Fruit fly (Drosophila melanogaster) whole organism, embryonic: Measurements from ENCODE around the gene Lasp.

Experiments used
- Awh ChIP-seq: fragments of 200-800 bp; sonication (Bioruptor generic); IDR thresholded peaks from 2 replicates; pipeline ENCODE4, ENCODE4 v1.3.6; 2022; ENCODE audit warnings: missing biosample characterization, missing genetic modification characterization
- CG10267 ChIP-seq: fragments of 200-800 bp; sonication (Bioruptor generic); optimal IDR thresholded peaks from 2 replicates; lab custom pipeline; 2018; ENCODE audit warnings: missing biosample characterization, mild to moderate bottlenecking, missing genetic modification characterization, moderate library complexity
- CG10543 ChIP-seq: fragments of 200-800 bp; sonication (Bioruptor generic); optimal IDR thresholded peaks from 3 replicates; lab custom pipeline; 2017; ENCODE audit warnings: missing biosample characterization, mild to moderate bottlenecking, missing genetic modification characterization, moderate library complexity
- CG10565 ChIP-seq: fragments of 200-800 bp; sonication (Bioruptor generic); optimal IDR thresholded peaks from 3 replicates; lab custom pipeline; 2016; ENCODE audit warnings: missing biosample characterization, mild to moderate bottlenecking, missing genetic modification characterization
- CG12236 ChIP-seq: fragments of 200-800 bp; sonication (Bioruptor generic); optimal IDR thresholded peaks from 2 replicates; lab custom pipeline; 2016; ENCODE audit warnings: missing biosample characterization, missing genetic modification characterization
- CG12391 ChIP-seq: fragments of 200-800 bp; sonication (Bioruptor generic); optimal IDR thresholded peaks from 3 replicates; lab custom pipeline; 2018; ENCODE audit warnings: missing biosample characterization, mild to moderate bottlenecking, missing genetic modification characterization, moderate library complexity
- CG14710 ChIP-seq: fragments of 200-800 bp; sonication (Bioruptor generic); optimal IDR thresholded peaks from 3 replicates; lab custom pipeline; 2019; ENCODE audit warnings: missing biosample characterization, mild to moderate bottlenecking, missing genetic modification characterization, moderate library complexity
- CG16779 ChIP-seq: fragments of 200-800 bp; sonication (Bioruptor generic); IDR thresholded peaks from 2 replicates; pipeline ENCODE4 v1.3.6; 2022; ENCODE audit warnings: missing biosample characterization, missing genetic modification characterization
- CG17186 ChIP-seq: fragments of 200-800 bp; sonication (Bioruptor generic); optimal IDR thresholded peaks from 3 replicates; lab custom pipeline; 2017; ENCODE audit warnings: missing biosample characterization, missing genetic modification reagents, missing genetic modification characterization
- CG18764 ChIP-seq: fragments of 200-800 bp; sonication (Bioruptor generic); optimal IDR thresholded peaks from 3 replicates; lab custom pipeline; 2016; ENCODE audit warnings: missing biosample characterization, missing genetic modification characterization
- CG2202 ChIP-seq: fragments of 200-800 bp; sonication (Bioruptor generic); optimal IDR thresholded peaks from 2 replicates; lab custom pipeline; 2018; ENCODE audit warnings: missing biosample characterization, mild to moderate bottlenecking, missing genetic modification characterization
- CG30020 ChIP-seq: fragments of 200-800 bp; optimal IDR thresholded peaks from 2 replicates; lab custom pipeline; 2019; ENCODE audit warnings: missing biosample characterization, mild to moderate bottlenecking, missing genetic modification characterization, moderate library complexity
- CG4404 ChIP-seq: fragments of 200-800 bp; sonication (Bioruptor generic); IDR thresholded peaks from 2 replicates; pipeline ENCODE4 v1.3.6; 2022; ENCODE audit warnings: missing biosample characterization, missing genetic modification characterization
- CG5180 ChIP-seq: fragments of 200-800 bp; sonication (Bioruptor generic); optimal IDR thresholded peaks from 3 replicates; lab custom pipeline; 2017; ENCODE audit warnings: missing biosample characterization, missing genetic modification characterization, mild to moderate bottlenecking, moderate library complexity, missing genetic modification reagents
- CG6175 ChIP-seq: fragments of 200-800 bp; sonication (Bioruptor generic); IDR thresholded peaks from 3 replicates; pipeline ENCODE4 v1.3.6; 2022; ENCODE audit warnings: missing biosample characterization, missing genetic modification characterization
- CG6765 ChIP-seq: fragments of 200-800 bp; sonication (Bioruptor generic); optimal IDR thresholded peaks from 3 replicates; lab custom pipeline; 2017; ENCODE audit warnings: missing biosample characterization, mild to moderate bottlenecking, missing genetic modification characterization
- CG7271 ChIP-seq: fragments of 200-800 bp; sonication (Bioruptor generic); optimal IDR thresholded peaks from 2 replicates; lab custom pipeline; 2018; ENCODE audit warnings: missing biosample characterization, mild to moderate bottlenecking, missing genetic modification characterization, moderate library complexity
- CG7372 ChIP-seq: fragments of 200-800 bp; sonication (Bioruptor generic); IDR thresholded peaks from 2 replicates; pipeline ENCODE4 v1.3.6; 2022; ENCODE audit warnings: missing biosample characterization, missing genetic modification characterization
- CG8359 ChIP-seq: fragments of 200-800 bp; sonication (Bioruptor generic); optimal IDR thresholded peaks from 2 replicates; lab custom pipeline; 2017; ENCODE audit warnings: missing biosample characterization, mild to moderate bottlenecking, missing genetic modification characterization, borderline replicate concordance
- CG8478 ChIP-seq: fragments of >200 bp; optimal IDR thresholded peaks from 2 replicates; lab custom pipeline; 2018
- CG9727 ChIP-seq: fragments of 200-800 bp; sonication (Bioruptor generic); optimal IDR thresholded peaks from 3 replicates; lab custom pipeline; 2017; ENCODE audit warnings: missing biosample characterization, mild to moderate bottlenecking, missing genetic modification characterization
- CG9797 ChIP-seq: fragments of 200-800 bp; sonication (Bioruptor generic); optimal IDR thresholded peaks from 3 replicates; lab custom pipeline; 2018; ENCODE audit warnings: missing biosample characterization, mild to moderate bottlenecking, missing genetic modification characterization
- D19A ChIP-seq: fragments of 200-800 bp; optimal IDR thresholded peaks from 3 replicates; lab custom pipeline; 2019; ENCODE audit warnings: missing biosample characterization, mild to moderate bottlenecking, missing genetic modification characterization, moderate library complexity
- D19B ChIP-seq: fragments of 200-800 bp; sonication (Bioruptor generic); optimal IDR thresholded peaks from 2 replicates; lab custom pipeline; 2017; ENCODE audit warnings: missing biosample characterization, mild to moderate bottlenecking, missing genetic modification characterization
- Dll ChIP-seq: fragments of 200-800 bp; sonication (Bioruptor generic); IDR thresholded peaks from 4 replicates; pipeline ENCODE4 v1.3.6; 2022; ENCODE audit warnings: missing biosample characterization, missing genetic modification characterization; ENCODE audit not compliant: partially characterized antibody
- Lhr ChIP-seq: fragments of 200-800 bp; sonication (Bioruptor generic); optimal IDR thresholded peaks from 3 replicates; lab custom pipeline; 2017; ENCODE audit warnings: mild to moderate bottlenecking, missing biosample characterization, missing genetic modification reagents, missing genetic modification characterization
- Rfx ChIP-seq: fragments of 200-800 bp; sonication (Bioruptor generic); IDR thresholded peaks from 2 replicates; pipeline ENCODE4 v1.3.6; 2022; ENCODE audit warnings: missing biosample characterization, missing genetic modification characterization
- Six4 ChIP-seq: fragments of 200-800 bp; sonication (Bioruptor generic); optimal IDR thresholded peaks from 2 replicates; lab custom pipeline; 2016; ENCODE audit warnings: missing biosample characterization, missing genetic modification characterization
- Sox100B ChIP-seq: fragments of 200-800 bp; sonication (Bioruptor generic); optimal IDR thresholded peaks from 3 replicates; lab custom pipeline; 2018; ENCODE audit warnings: missing biosample characterization, mild to moderate bottlenecking, missing genetic modification characterization
- Sry-δ ChIP-seq: fragments of 200-800 bp; sonication (Bioruptor generic); optimal IDR thresholded peaks from 2 replicates; lab custom pipeline; 2016; ENCODE audit warnings: missing biosample characterization, missing genetic modification characterization
- Stat92E ChIP-seq, 3 experiments: fragments of >200 bp in 2 of 3; fragments of 200-800 bp in 1 of 3; sonication (Bioruptor generic) in 1 of 3; optimal IDR thresholded peaks; 2 replicates each; lab custom pipeline; 2017 to 2019; ENCODE audit warnings: missing biosample characterization in 3 of 3, missing genetic modification characterization in 3 of 3, mild to moderate bottlenecking in 1 of 3, moderate library complexity in 1 of 3
- Xrp1 ChIP-seq: fragments of 200-800 bp; sonication (Bioruptor generic); IDR thresholded peaks from 2 replicates; pipeline ENCODE4 v1.3.6; 2022; ENCODE audit warnings: missing biosample characterization, missing genetic modification characterization
- btn ChIP-seq: fragments of 200-800 bp; sonication (Bioruptor generic); optimal IDR thresholded peaks from 2 replicates; lab custom pipeline; 2016; ENCODE audit warnings: missing biosample characterization, missing genetic modification characterization
- cas ChIP-seq: fragments of 200-800 bp; sonication (Bioruptor generic); IDR thresholded peaks from 2 replicates; pipeline ENCODE4 v1.3.6; 2022; ENCODE audit warnings: missing biosample characterization, missing genetic modification characterization
- eve ChIP-seq, 2 experiments: fragments of >200 bp; optimal IDR thresholded peaks; 2 replicates each; lab custom pipeline; 2017; ENCODE audit warnings: missing biosample characterization in 2 of 2, missing genetic modification characterization in 2 of 2
- fu2 ChIP-seq: fragments of 200-800 bp; sonication (Bioruptor generic); optimal IDR thresholded peaks from 2 replicates; lab custom pipeline; 2016; ENCODE audit warnings: missing biosample characterization, missing genetic modification characterization
- ham ChIP-seq: fragments of 200-800 bp; sonication (Bioruptor generic); IDR thresholded peaks from 2 replicates; pipeline ENCODE4 v1.3.6; 2022; ENCODE audit warnings: missing biosample characterization, missing genetic modification characterization
- ken ChIP-seq: fragments of 200-800 bp; sonication (Bioruptor generic); IDR thresholded peaks from 3 replicates; pipeline ENCODE4 v1.3.6; 2022; ENCODE audit warnings: missing biosample characterization, missing genetic modification characterization
- kni ChIP-seq: fragments of 200-800 bp; sonication (Bioruptor generic); optimal IDR thresholded peaks from 3 replicates; lab custom pipeline; 2017; ENCODE audit warnings: mild to moderate bottlenecking, missing biosample characterization, missing genetic modification reagents, missing genetic modification characterization
- pfk ChIP-seq: fragments of 200-800 bp; sonication (Bioruptor generic); optimal IDR thresholded peaks from 2 replicates; lab custom pipeline; 2018; ENCODE audit warnings: missing biosample characterization, mild to moderate bottlenecking, missing genetic modification characterization, moderate library complexity
- ro ChIP-seq: fragments of 200-800 bp; sonication (Bioruptor generic); IDR thresholded peaks from 2 replicates; pipeline ENCODE4 v1.3.6; 2022; ENCODE audit warnings: missing biosample characterization, missing genetic modification characterization
- sna ChIP-seq: fragments of 200-800 bp; sonication (Bioruptor generic); IDR thresholded peaks from 2 replicates; pipeline ENCODE4 v1.3.6; 2022; ENCODE audit warnings: missing biosample characterization, missing genetic modification characterization; ENCODE audit not compliant: partially characterized antibody
- stc ChIP-seq: fragments of 200-800 bp; sonication (Bioruptor generic); IDR thresholded peaks from 2 replicates; pipeline ENCODE4 v1.3.6; 2022; ENCODE audit warnings: missing biosample characterization, missing genetic modification characterization
- tgo ChIP-seq: fragments of 200-800 bp; sonication (Bioruptor generic); IDR thresholded peaks from 3 replicates; pipeline ENCODE4 v1.3.6; 2022; ENCODE audit warnings: missing biosample characterization, missing genetic modification characterization
- unc-4 ChIP-seq: fragments of 200-800 bp; sonication (Bioruptor generic); IDR thresholded peaks from 2 replicates; pipeline ENCODE4 v1.3.6; 2022; ENCODE audit warnings: missing biosample characterization, missing genetic modification characterization; ENCODE audit not compliant: partially characterized antibody
- zen ChIP-seq: fragments of 200-800 bp; sonication (Bioruptor generic); optimal IDR thresholded peaks from 3 replicates; lab custom pipeline; 2018; ENCODE audit warnings: missing biosample characterization, mild to moderate bottlenecking, missing genetic modification characterization, moderate library complexity
- zen2 ChIP-seq: fragments of 200-800 bp; sonication (Bioruptor generic); IDR thresholded peaks from 3 replicates; pipeline ENCODE4 v1.3.6; 2022; ENCODE audit warnings: missing biosample characterization, missing genetic modification characterization; ENCODE audit not compliant: partially characterized antibody
- zf30C ChIP-seq: fragments of 200-800 bp; sonication (Bioruptor generic); optimal IDR thresholded peaks from 3 replicates; lab custom pipeline; 2018; ENCODE audit warnings: missing biosample characterization, mild to moderate bottlenecking, missing genetic modification characterization

Gene Lasp

DNA sequence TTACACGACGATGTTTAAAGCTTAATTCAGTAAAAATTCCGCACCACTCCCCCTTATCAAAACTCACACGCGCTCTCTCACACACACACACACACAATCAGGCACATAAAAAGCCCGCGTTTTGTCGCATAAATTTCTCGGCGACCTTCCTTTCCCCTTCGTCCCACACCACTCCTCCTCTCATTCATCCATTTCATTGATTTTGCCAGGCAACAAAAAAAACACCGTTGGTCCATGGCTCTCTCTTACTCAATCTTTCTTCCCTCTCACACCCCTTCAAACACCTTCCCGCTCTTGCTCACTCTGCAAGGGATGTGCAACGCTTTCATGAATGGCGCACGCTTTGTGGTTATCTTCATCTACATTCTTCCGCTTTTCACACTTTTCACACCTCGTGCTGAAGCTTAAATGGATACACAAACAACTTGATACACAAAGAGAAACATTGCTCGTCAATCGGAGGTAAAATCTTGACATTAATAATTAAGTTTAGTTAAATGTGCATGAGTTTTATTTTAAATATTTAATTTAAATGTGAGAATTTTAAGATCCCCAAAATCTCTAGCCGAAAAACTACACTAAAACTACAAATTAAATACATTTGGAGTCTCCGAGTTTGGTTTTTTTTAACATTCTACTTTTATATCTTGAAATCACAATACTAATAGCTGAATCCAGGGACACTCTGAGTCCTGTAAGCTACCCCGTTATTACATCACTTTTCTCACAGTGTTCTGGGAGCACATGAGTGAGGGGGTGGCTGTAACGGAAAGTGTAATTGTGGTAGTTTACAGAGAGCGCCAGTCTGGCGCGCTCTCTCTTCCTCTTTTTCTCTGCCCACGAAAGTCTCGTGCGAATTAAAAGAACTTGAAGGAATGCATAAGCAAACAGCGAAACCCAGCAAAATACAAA, 51.3 kb downstream of the Lasp start (continued):
- TF ChIP-seq CG7271 (tag; lab: Kevin White, UChicago), result peak; percentile 73
- peak; percentile 89 for TF ChIP-seq btn (GFP tag; lab: Kevin White, UChicago)
- TF ChIP-seq zen (tag; lab: Kevin White, UChicago), result peak; percentile 89
- no peak for TF ChIP-seq unc-4 (GFP tag; lab: Robert Waterston, UW)
- TF ChIP-seq CG10543 (GFP tag; lab: Kevin White, UChicago), result peak; percentile 96
- no peak for TF ChIP-seq Dll
- peak; percentile 95 for TF ChIP-seq D19A (tag; lab: Kevin White, UChicago)
- TF ChIP-seq CG2202 (tag; lab: Kevin White, UChicago), result peak; percentile 92
- peak; percentile 81 for TF ChIP-seq ham (GFP tag; lab: Robert Waterston, UW)
- TF ChIP-seq Sry-δ (GFP tag; lab: Kevin White, UChicago), result peak; percentile 49
- TF ChIP-seq Lhr, result peak; percentile 89
- peak; percentile 88 for TF ChIP-seq CG4404 (GFP tag; lab: Robert Waterston, UW)
- no peak for TF ChIP-seq CG8478 (lab: Kevin White, UChicago)
- peak; percentile 81 for TF ChIP-seq CG17186
- peak in 1 of 3 experiments; percentile 92 for TF ChIP-seq Stat92E (GFP tag; optimal IDR thresholded peaks at IDR 0.05; lab: Kevin White, UChicago)
- peak; percentile 92 for TF ChIP-seq CG8359 (GFP tag; lab: Kevin White, UChicago)
- peak; percentile 94 for TF ChIP-seq Awh (GFP tag; lab: Robert Waterston, UW)
- TF ChIP-seq CG18764 (GFP tag; lab: Kevin White, UChicago), result peak; percentile 93
- peak; percentile 97 for TF ChIP-seq CG14710
- peak; percentile 92 for TF ChIP-seq CG5180 (GFP tag; lab: Kevin White, UChicago)
- TF ChIP-seq tgo (GFP tag; lab: Robert Waterston, UW), result peak; percentile 95
- peak; percentile 84 for TF ChIP-seq fu2 (GFP tag; lab: Kevin White, UChicago)
- peak; percentile 96 for TF ChIP-seq Xrp1 (GFP tag; lab: Robert Waterston, UW)
- TF ChIP-seq zf30C (GFP tag; lab: Kevin White, UChicago), result peak; percentile 87
- TF ChIP-seq CG9797 (GFP tag; lab: Kevin White, UChicago), result peak; percentile 44
- no peak for TF ChIP-seq zen2 (GFP tag; lab: Robert Waterston, UW)
- peak; percentile 96 for TF ChIP-seq Six4 (GFP tag; lab: Kevin White, UChicago)
- peak; percentile 98 for TF ChIP-seq CG9727
- peak; percentile 93 for TF ChIP-seq ken (GFP tag; lab: Robert Waterston, UW)
- TF ChIP-seq CG12236 (GFP tag; lab: Kevin White, UChicago), result peak; percentile 76
- peak; percentile 82 for TF ChIP-seq ro (GFP tag; lab: Robert Waterston, UW)
- peak; percentile 91 for TF ChIP-seq stc
- TF ChIP-seq Sox100B (GFP tag; lab: Kevin White, UChicago), result peak; percentile 99
- TF ChIP-seq Rfx (GFP tag; lab: Robert Waterston, UW), result peak; percentile 94
- peak; percentile 85 for TF ChIP-seq CG10565 (GFP tag; lab: Kevin White, UChicago)
- peak; percentile 91 for TF ChIP-seq D19B
- TF ChIP-seq cas (GFP tag; lab: Robert Waterston, UW), result peak; percentile 81
- peak; percentile 77 for TF ChIP-seq CG16779 (GFP tag; lab: Robert Waterston, UW)
- peak; percentile 83 for TF ChIP-seq CG6175 (GFP tag; lab: Robert Waterston, UW)
- peak; percentile 92 for TF ChIP-seq CG6765
- no peak for TF ChIP-seq sna (GFP tag; lab: Robert Waterston, UW)
- TF ChIP-seq CG7372, result peak; percentile 94
- peak; percentile 93 for TF ChIP-seq CG10267 (tag; lab: Kevin White, UChicago)
- peak in 1 of 2 experiments; percentile 99 for TF ChIP-seq eve (GFP tag; optimal IDR thresholded peaks at IDR 0.05; lab: Kevin White, UChicago)
- peak; percentile 77 for TF ChIP-seq CG30020 (tag; lab: Kevin White, UChicago)
- TF ChIP-seq CG12391 (tag; lab: Kevin White, UChicago), result peak; percentile 97
- TF ChIP-seq pfk (GFP tag; lab: Kevin White, UChicago), result peak; percentile 8
- TF ChIP-seq kni (GFP tag; lab: Kevin White, UChicago), result peak; percentile 78
